Fruit fly (Drosophila melanogaster): Measurements from ENCODE around the gene CG32071.

dm6 chr3L:11147675-11148074, 44.0 kb upstream of the CG32071 start:
- TF ChIP-seq sob (GFP tag; IDR thresholded peaks at IDR 0.05) (no peak), Dbx (GFP tag; IDR thresholded peaks at IDR 0.05) (no peak), hth (optimal IDR thresholded peaks at IDR 0.05) (no peak), Deaf1 (tag; optimal IDR thresholded peaks at IDR 0.05) (no peak), maf-S (GFP tag; optimal IDR thresholded peaks at IDR 0.05) (no peak), ase (GFP tag; IDR thresholded peaks at IDR 0.05) (no peak), Hr51 (GFP tag; optimal IDR thresholded peaks at IDR 0.05) (no peak), CG12299 (tag; optimal IDR thresholded peaks at IDR 0.05) (no peak), CG12104 (GFP tag; optimal IDR thresholded peaks at IDR 0.05) (no peak), CG13296 (GFP tag; optimal IDR thresholded peaks at IDR 0.05) (no peak)

All from whole organism, embryonic.